Worm (Caenorhabditis elegans): ENCODE data around the gene F57C2.5.

DNA sequence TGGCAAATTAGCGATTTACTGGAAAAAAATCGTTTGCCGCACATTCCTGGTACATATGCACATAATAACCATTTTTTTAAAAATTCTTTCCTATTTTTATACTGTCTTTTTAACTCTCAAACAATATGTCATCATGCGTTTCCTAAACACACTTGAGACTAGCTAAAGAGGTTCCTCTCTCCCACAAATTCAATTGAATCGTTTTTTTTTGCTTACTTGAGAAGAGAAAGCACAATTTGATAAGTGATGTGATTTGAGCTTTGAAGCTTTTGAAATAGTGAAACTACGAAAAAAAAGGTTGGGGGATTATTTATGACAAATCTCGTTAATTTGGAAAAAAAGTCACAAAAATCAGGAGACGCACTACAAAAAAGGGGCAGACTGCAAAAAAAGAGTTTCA, 27.0 kb upstream of the F57C2.5 start:
- TF ChIP-seq ceh-48 (tag; optimal IDR thresholded peaks at IDR 0.05) (no peak), madf-2 (tag; optimal IDR thresholded peaks at IDR 0.05) (no peak), C38D4.7 (GFP tag; optimal IDR thresholded peaks at IDR 0.05) (no peak), ref-2 (tag; optimal IDR thresholded peaks at IDR 0.05) (no peak), ceh-30 (tag; optimal IDR thresholded peaks at IDR 0.05) (no peak), fkh-10 (GFP tag; optimal IDR thresholded peaks at IDR 0.05) (no peak), F13H6.1 (tag; optimal IDR thresholded peaks at IDR 0.05) (no peak), tbx-2 (tag; optimal IDR thresholded peaks at IDR 0.05) (no peak), ceh-18 (tag; optimal IDR thresholded peaks at IDR 0.05) (no peak), pha-4 (tag; optimal IDR thresholded peaks at IDR 0.05) (no peak)
